Fruit fly (Drosophila melanogaster) whole organism, adult: ENCODE results near the gene Fntb.

Experiments used
- CG12768 ChIP-seq: fragments of 200-800 bp; sonication (Bioruptor generic); optimal IDR thresholded peaks from 2 replicates; lab custom pipeline; 2017; ENCODE audit warnings: missing biosample characterization, missing genetic modification characterization, mild to moderate bottlenecking, moderate library complexity, missing genetic modification reagents
- CG33017 ChIP-seq: fragments of 200-800 bp; sonication (Bioruptor generic); optimal IDR thresholded peaks from 2 replicates; lab custom pipeline; 2018; ENCODE audit warnings: missing biosample characterization, mild to moderate bottlenecking, missing genetic modification characterization, moderate library complexity
- bab1 ChIP-seq: fragments of 200-800 bp; sonication (Bioruptor generic); optimal IDR thresholded peaks from 3 replicates; lab custom pipeline; 2019; ENCODE audit warnings: missing biosample characterization, mild to moderate bottlenecking, missing genetic modification characterization, moderate library complexity

DNA sequence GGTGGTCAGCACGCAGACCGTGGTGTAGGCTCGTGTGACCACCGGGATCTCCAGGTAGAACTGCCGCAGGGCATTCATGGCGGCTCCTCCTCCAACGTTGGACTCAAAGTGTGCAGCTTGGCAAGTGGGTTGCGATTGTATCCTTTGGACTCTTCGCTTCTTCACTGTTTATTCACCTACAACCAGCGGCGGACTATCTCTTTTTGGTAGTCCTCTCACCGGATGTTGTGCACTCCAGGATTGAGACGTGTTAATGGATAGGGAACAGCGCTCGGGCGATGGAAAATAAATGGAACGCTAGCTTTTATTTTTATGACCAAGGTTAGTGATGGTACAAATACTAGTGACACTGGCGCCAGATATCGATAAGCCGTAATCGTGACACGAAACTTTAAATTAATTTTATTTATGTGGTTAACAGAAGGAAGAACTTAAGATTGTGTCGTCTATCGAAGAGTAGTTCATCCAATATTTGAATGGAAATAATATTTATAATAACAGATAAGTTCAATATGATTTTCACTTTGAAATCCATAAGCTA is 51.1 kb downstream of the Fntb start, which contains the start of gene Der-2:
- TF ChIP-seq bab1 (GFP tag; lab: Kevin White, UChicago) (peak; percentile 22), CG33017 (tag; lab: Kevin White, UChicago) (no peak), CG12768 (no peak)
